Comparison of ENCODE assay signal across 6 worm cellular contexts in genomic region chrII:8138015-8138546, ce11.
TF ChIP-seq lines count a peak whose summit lies in the region.

Gene cdc-48.2, plus strand, starts transcription at chrII:8138496.

TF ChIP-seq in whole organism, L1 larva, 84 proteins besides CTCF, POLR2A, EP300 and RAD21:
- TF ChIP-seq dpl-1 (GFP tag; optimal IDR thresholded peaks at IDR 0.05; lab: Kevin White, UChicago) (peak in 1 of 3 experiments; percentile 4), nhr-28 (tag; optimal IDR thresholded peaks at IDR 0.05; lab: Kevin White, UChicago) (no peak), Y116A8C.19 (tag; optimal IDR thresholded peaks at IDR 0.05; lab: Kevin White, UChicago; ENCODE audit: borderline replicate concordance) (no peak), skn-1 (tag; optimal IDR thresholded peaks at IDR 0.05; lab: Kevin White, UChicago) (peak; percentile 96), blmp-1 (tag; optimal IDR thresholded peaks at IDR 0.05; lab: Kevin White, UChicago) (peak; percentile 36), lin-14 (GFP tag; optimal IDR thresholded peaks at IDR 0.05; lab: Kevin White, UChicago) (peak; percentile 4), tbx-2 (tag; optimal IDR thresholded peaks at IDR 0.05; lab: Kevin White, UChicago) (no peak), lsy-2 (tag; optimal IDR thresholded peaks at IDR 0.05; lab: Kevin White, UChicago) (peak in 1 of 2 experiments; percentile 36), unc-30 (tag; optimal IDR thresholded peaks at IDR 0.05; lab: Kevin White, UChicago) (no peak), lin-35 (GFP tag; optimal IDR thresholded peaks at IDR 0.05; lab: Kevin White, UChicago) (peak; percentile 5 to 30), efl-1 (optimal IDR thresholded peaks at IDR 0.05; lab: Kevin White, UChicago) (no peak), efl-1 (GFP tag; optimal IDR thresholded peaks at IDR 0.05 in 1 of 2; lab: Kevin White, UChicago) (peak; percentile 5 to 10)

TF ChIP-seq in whole organism, L2 larva, 48 proteins besides CTCF, POLR2A, EP300 and RAD21:
- peak; percentile 0 for TF ChIP-seq fos-1 (tag; optimal IDR thresholded peaks at IDR 0.05; lab: Kevin White, UChicago)
- TF ChIP-seq C34F6.9 (tag; optimal IDR thresholded peaks at IDR 0.05; lab: Kevin White, UChicago): peak; percentile 36
- no peak for TF ChIP-seq zag-1 (tag; optimal IDR thresholded peaks at IDR 0.05; lab: Kevin White, UChicago)
- no peak for TF ChIP-seq gmeb-1 (tag; optimal IDR thresholded peaks at IDR 0.05; lab: Kevin White, UChicago)
- TF ChIP-seq unc-39 (tag; optimal IDR thresholded peaks at IDR 0.05; lab: Kevin White, UChicago): no peak
- peak in 1 of 2 experiments; percentile 27 for TF ChIP-seq lsy-2 (tag; optimal IDR thresholded peaks at IDR 0.05; lab: Kevin White, UChicago)
- peak; percentile 86 for TF ChIP-seq skn-1 (tag; optimal IDR thresholded peaks at IDR 0.05; lab: Kevin White, UChicago)
- TF ChIP-seq unc-55 (GFP tag; optimal IDR thresholded peaks at IDR 0.05; lab: Kevin White, UChicago): peak; percentile 2
TF ChIP-seq in whole organism, L2 larva: peak in this region for 5.

TF ChIP-seq in whole organism, L3 larva, 47 proteins besides CTCF, POLR2A, EP300 and RAD21 (continues in another document):
- no peak for TF ChIP-seq ztf-4 (tag; optimal IDR thresholded peaks at IDR 0.05; lab: Kevin White, UChicago)
- peak; percentile 90 for TF ChIP-seq skn-1 (tag; optimal IDR thresholded peaks at IDR 0.05; lab: Kevin White, UChicago)
- TF ChIP-seq ztf-11 (tag; optimal IDR thresholded peaks at IDR 0.05; lab: Kevin White, UChicago): no peak
- no peak for TF ChIP-seq mdl-1 (tag; optimal IDR thresholded peaks at IDR 0.05; lab: Kevin White, UChicago)
- TF ChIP-seq nhr-28 (tag; optimal IDR thresholded peaks at IDR 0.05; lab: Kevin White, UChicago): no peak
- no peak for TF ChIP-seq pqm-1 (tag; optimal IDR thresholded peaks at IDR 0.05; lab: Kevin White, UChicago)
- no peak for TF ChIP-seq nhr-67 (tag; optimal IDR thresholded peaks at IDR 0.05; lab: Kevin White, UChicago)
- peak; percentile 34 for TF ChIP-seq lin-15B (tag; optimal IDR thresholded peaks at IDR 0.05; lab: Kevin White, UChicago)
- no peak for TF ChIP-seq ceh-28 (tag; optimal IDR thresholded peaks at IDR 0.05; lab: Kevin White, UChicago)
- TF ChIP-seq nhr-25 (tag; optimal IDR thresholded peaks at IDR 0.05; lab: Kevin White, UChicago): no peak
- no peak for TF ChIP-seq nhr-76 (tag; optimal IDR thresholded peaks at IDR 0.05; lab: Kevin White, UChicago)
- TF ChIP-seq nfya-1 (tag; optimal IDR thresholded peaks at IDR 0.05; lab: Kevin White, UChicago; ENCODE audit: insufficient read depth): peak; percentile 27
- TF ChIP-seq jun-1 (tag; optimal IDR thresholded peaks at IDR 0.05; lab: Kevin White, UChicago): no peak
- no peak for TF ChIP-seq ceh-82 (tag; optimal IDR thresholded peaks at IDR 0.05; lab: Kevin White, UChicago)
- TF ChIP-seq egl-27 (tag; optimal IDR thresholded peaks at IDR 0.05; lab: Kevin White, UChicago): no peak
- TF ChIP-seq nhr-77 (tag; optimal IDR thresholded peaks at IDR 0.05; lab: Kevin White, UChicago): no peak
- TF ChIP-seq lin-39 (tag; optimal IDR thresholded peaks at IDR 0.05; lab: Kevin White, UChicago): no peak
- TF ChIP-seq ama-1 (optimal IDR thresholded peaks at IDR 0.05; lab: Kevin White, UChicago): no peak
- no peak for TF ChIP-seq mml-1 (tag; optimal IDR thresholded peaks at IDR 0.05; lab: Kevin White, UChicago)

TF ChIP-seq in whole organism, L4 larva, 104 proteins besides CTCF, POLR2A, EP300 and RAD21:
- TF ChIP-seq ceh-82 (tag; optimal IDR thresholded peaks at IDR 0.05; lab: Kevin White, UChicago): no peak
- no peak for TF ChIP-seq D1046.2 (GFP tag; IDR thresholded peaks at IDR 0.05; lab: Robert Waterston, UW)
- 0 out of 2 replicates have a peak, but pooled peaks have one; percentile 28 for TF ChIP-seq ctbp-1 (GFP tag; IDR thresholded peaks at IDR 0.05; lab: Robert Waterston, UW)
- TF ChIP-seq mes-2 (tag; optimal IDR thresholded peaks at IDR 0.05; lab: Kevin White, UChicago; ENCODE audit: poor library complexity, severe bottlenecking): peak; percentile 35
- no peak for TF ChIP-seq nhr-10 (tag; optimal IDR thresholded peaks at IDR 0.05; lab: Kevin White, UChicago)
- no peak for TF ChIP-seq lim-7 (GFP tag; IDR thresholded peaks at IDR 0.05; lab: Robert Waterston, UW)
- TF ChIP-seq zfp-2 (tag; optimal IDR thresholded peaks at IDR 0.05; lab: Kevin White, UChicago): no peak
- TF ChIP-seq aly-2 (tag; optimal IDR thresholded peaks at IDR 0.05; lab: Kevin White, UChicago): no peak
- TF ChIP-seq Y105C5A.15 (GFP tag; IDR thresholded peaks at IDR 0.05; lab: Robert Waterston, UW): no peak
- TF ChIP-seq lsy-2 (tag; optimal IDR thresholded peaks at IDR 0.05; lab: Kevin White, UChicago): peak in 1 of 2 experiments; percentile 62
- TF ChIP-seq daf-16 (GFP tag; optimal IDR thresholded peaks at IDR 0.05; lab: Kevin White, UChicago): no peak
- TF ChIP-seq daf-16 (tag; optimal IDR thresholded peaks at IDR 0.05; lab: Kevin White, UChicago): no peak
- TF ChIP-seq mxl-3 (GFP tag; optimal IDR thresholded peaks at IDR 0.05; lab: Kevin White, UChicago): peak; percentile 7
- TF ChIP-seq lin-38 (GFP tag; IDR thresholded peaks at IDR 0.05; lab: Robert Waterston, UW): peak; percentile 48
- TF ChIP-seq skn-1 (tag; optimal IDR thresholded peaks at IDR 0.05; lab: Kevin White, UChicago): no peak
- TF ChIP-seq T20F7.1 (GFP tag; optimal IDR thresholded peaks at IDR 0.05; lab: Kevin White, UChicago): no peak
- no peak for TF ChIP-seq aha-1 (tag; lab: Kevin White, UChicago)
- no peak for TF ChIP-seq madf-5 (GFP tag; IDR thresholded peaks at IDR 0.05; lab: Robert Waterston, UW)
- no peak for TF ChIP-seq nhr-28 (tag; optimal IDR thresholded peaks at IDR 0.05; lab: Kevin White, UChicago)
TF ChIP-seq in whole organism, L4 larva: peak in this region for 5.

TF ChIP-seq in whole organism, mixed stage, embryonic, 35 proteins besides CTCF, POLR2A, EP300 and RAD21:
- TF ChIP-seq sem-2 (GFP tag; optimal IDR thresholded peaks at IDR 0.05; lab: Kevin White, UChicago): no peak
- TF ChIP-seq ceh-83 (GFP tag; optimal IDR thresholded peaks at IDR 0.05; lab: Kevin White, UChicago): peak; percentile 2

TF ChIP-seq in whole organism, young adult, 124 proteins besides CTCF, POLR2A, EP300 and RAD21:
- TF ChIP-seq pha-4 (tag; optimal IDR thresholded peaks at IDR 0.05; lab: Kevin White, UChicago): no peak
- TF ChIP-seq Y53F4B.3 (GFP tag; IDR thresholded peaks at IDR 0.05; lab: Robert Waterston, UW): no peak
- no peak for TF ChIP-seq lin-40 (tag; optimal IDR thresholded peaks at IDR 0.05; lab: Kevin White, UChicago)
- no peak for TF ChIP-seq hlh-12 (tag; optimal IDR thresholded peaks at IDR 0.05; lab: Kevin White, UChicago)
- no peak for TF ChIP-seq cebp-1 (GFP tag; IDR thresholded peaks at IDR 0.05; lab: Robert Waterston, UW)
- peak; percentile 4 for TF ChIP-seq cebp-1 (tag; optimal IDR thresholded peaks at IDR 0.05; lab: Kevin White, UChicago)
- TF ChIP-seq chd-7 (tag; optimal IDR thresholded peaks at IDR 0.05; lab: Kevin White, UChicago): no peak
- no peak for TF ChIP-seq attf-6 (GFP tag; IDR thresholded peaks at IDR 0.05; lab: Robert Waterston, UW)
- no peak for TF ChIP-seq him-1 (tag; optimal IDR thresholded peaks at IDR 0.05; lab: Kevin White, UChicago)
- TF ChIP-seq F57A8.1 (GFP tag; optimal IDR thresholded peaks at IDR 0.05; lab: Kevin White, UChicago): no peak
- TF ChIP-seq sea-2 (GFP tag; IDR thresholded peaks at IDR 0.05; lab: Robert Waterston, UW): no peak
- TF ChIP-seq T07F8.4 (tag; optimal IDR thresholded peaks at IDR 0.05; lab: Kevin White, UChicago): no peak
- 0 out of 2 replicates have a peak, but pooled peaks have one; percentile 14 for TF ChIP-seq hmg-1.2 (GFP tag; IDR thresholded peaks at IDR 0.05; lab: Robert Waterston, UW)
- no peak for TF ChIP-seq madf-10 (tag; optimal IDR thresholded peaks at IDR 0.05; lab: Kevin White, UChicago)
- peak; percentile 2 for TF ChIP-seq nhr-80 (tag; optimal IDR thresholded peaks at IDR 0.05; lab: Kevin White, UChicago)
- TF ChIP-seq snpc-1.3 (tag; optimal IDR thresholded peaks at IDR 0.05; lab: Kevin White, UChicago; ENCODE audit: insufficient read depth): no peak
- TF ChIP-seq attf-5 (GFP tag; optimal IDR thresholded peaks at IDR 0.05; lab: Kevin White, UChicago): peak; percentile 36
- TF ChIP-seq hsf-1 (GFP tag; IDR thresholded peaks at IDR 0.05; lab: Robert Waterston, UW): no peak
- no peak for TF ChIP-seq hrde-1 (tag; optimal IDR thresholded peaks at IDR 0.05; lab: Kevin White, UChicago; ENCODE audit: borderline replicate concordance)
- no peak for TF ChIP-seq ztf-25 (GFP tag; IDR thresholded peaks at IDR 0.05; lab: Robert Waterston, UW)
- no peak for TF ChIP-seq lin-54 (GFP tag; optimal IDR thresholded peaks at IDR 0.05; lab: Kevin White, UChicago)
- TF ChIP-seq ets-4 (GFP tag; optimal IDR thresholded peaks at IDR 0.05; lab: Kevin White, UChicago): no peak
- TF ChIP-seq C17E4.6 (GFP tag; IDR thresholded peaks at IDR 0.05; lab: Robert Waterston, UW): no peak
- no peak for TF ChIP-seq mel-28 (tag; optimal IDR thresholded peaks at IDR 0.05; lab: Kevin White, UChicago; ENCODE audit: borderline replicate concordance)
- TF ChIP-seq B0261.1 (tag; optimal IDR thresholded peaks at IDR 0.05; lab: Kevin White, UChicago): no peak
- no peak for TF ChIP-seq fkh-3 (tag; optimal IDR thresholded peaks at IDR 0.05; lab: Kevin White, UChicago)
- TF ChIP-seq rcor-1 (GFP tag; IDR thresholded peaks at IDR 0.05; lab: Robert Waterston, UW): 0 out of 2 replicates have a peak, but pooled peaks have one; percentile 17
- no peak for TF ChIP-seq F39B2.1 (GFP tag; IDR thresholded peaks at IDR 0.05; lab: Robert Waterston, UW)
- TF ChIP-seq ceh-100 (GFP tag; IDR thresholded peaks at IDR 0.05; lab: Robert Waterston, UW): 0 out of 2 replicates have a peak, but pooled peaks have one; percentile 9
- TF ChIP-seq lsy-27 (tag; optimal IDR thresholded peaks at IDR 0.05; lab: Kevin White, UChicago; ENCODE audit: borderline replicate concordance, insufficient read depth): no peak
- no peak for TF ChIP-seq ceh-91 (GFP tag; IDR thresholded peaks at IDR 0.05; lab: Robert Waterston, UW)
